Worm (Caenorhabditis elegans) whole organism, late embryonic: ENCODE data around the gene F14D7.6.

ENCODE experiments used
- C08G9.2 ChIP-seq: sonication (generic microtip); optimal IDR thresholded peaks from 2 replicates; lab custom pipeline; 2016; ENCODE audit warnings: mild to moderate bottlenecking, missing genetic modification characterization, moderate library complexity, missing compliant biosample characterization
- C38D4.7 ChIP-seq: fragments of 200-800 bp; sonication (Bioruptor generic); optimal IDR thresholded peaks from 2 replicates; lab custom pipeline; 2018; ENCODE audit warnings: mild to moderate bottlenecking, missing genetic modification characterization, moderate library complexity, missing compliant biosample characterization
- F13H6.1 ChIP-seq: sonication (generic microtip); optimal IDR thresholded peaks from 2 replicates; lab custom pipeline; 2016; ENCODE audit warnings: missing genetic modification characterization, missing compliant biosample characterization
- K09A11.1 ChIP-seq: sonication (generic microtip); optimal IDR thresholded peaks from 2 replicates; lab custom pipeline; 2017; ENCODE audit warnings: antibody characterized with exemption, mild to moderate bottlenecking, missing genetic modification characterization, missing compliant biosample characterization; ENCODE audit not compliant: insufficient read depth
- Y22D7AL.16 ChIP-seq: sonication (generic microtip); optimal IDR thresholded peaks from 2 replicates; lab custom pipeline; 2016; ENCODE audit warnings: missing genetic modification characterization, missing compliant biosample characterization
- ama-1 ChIP-seq: fragments of 150-350 bp; optimal IDR thresholded peaks from 2 replicates; lab custom pipeline; 2014
- ceh-22 ChIP-seq: sonication (generic microtip); optimal IDR thresholded peaks from 2 replicates; lab custom pipeline; 2017; ENCODE audit warnings: missing biosample characterization, missing genetic modification characterization
- ceh-24 ChIP-seq: sonication (generic microtip); optimal IDR thresholded peaks from 2 replicates; lab custom pipeline; 2016; ENCODE audit warnings: mild to moderate bottlenecking, missing genetic modification characterization, missing compliant biosample characterization
- ceh-30 ChIP-seq: fragments of 150-350 bp; optimal IDR thresholded peaks from 2 replicates; lab custom pipeline; 2014; ENCODE audit warnings: missing biosample characterization, missing genetic modification characterization
- ceh-48 ChIP-seq: sonication (generic microtip); optimal IDR thresholded peaks from 2 replicates; lab custom pipeline; 2016; ENCODE audit warnings: missing genetic modification characterization, inconsistent platforms, missing compliant biosample characterization
- ceh-6 ChIP-seq: fragments of 200-800 bp; sonication (Bioruptor generic); optimal IDR thresholded peaks from 2 replicates; lab custom pipeline; 2018; ENCODE audit warnings: mild to moderate bottlenecking, missing genetic modification characterization, missing compliant biosample characterization
- ceh-9 ChIP-seq: sonication (generic microtip); optimal IDR thresholded peaks from 2 replicates; lab custom pipeline; 2016; ENCODE audit warnings: mild to moderate bottlenecking, missing genetic modification characterization, inconsistent platforms, missing compliant biosample characterization
- che-1 ChIP-seq: sonication (generic microtip); optimal IDR thresholded peaks from 2 replicates; lab custom pipeline; 2016; ENCODE audit warnings: mild to moderate bottlenecking, missing genetic modification characterization, missing compliant biosample characterization
- dmd-4 ChIP-seq: sonication (generic microtip); optimal IDR thresholded peaks from 2 replicates; lab custom pipeline; 2016; ENCODE audit warnings: borderline replicate concordance, missing genetic modification characterization, missing compliant biosample characterization
- elt-4 ChIP-seq: sonication (generic microtip); optimal IDR thresholded peaks from 2 replicates; lab custom pipeline; 2016; ENCODE audit warnings: missing genetic modification characterization, missing compliant biosample characterization
- fax-1 ChIP-seq: sonication (generic microtip); optimal IDR thresholded peaks from 2 replicates; lab custom pipeline; 2016; ENCODE audit warnings: missing genotype, missing genetic modification characterization, missing compliant biosample characterization
- fkh-10 ChIP-seq: fragments of 150-350 bp; optimal IDR thresholded peaks from 2 replicates; lab custom pipeline; 2014; ENCODE audit warnings: missing biosample characterization, missing genetic modification reagents, missing genetic modification characterization
- hlh-15 ChIP-seq: sonication (generic microtip); optimal IDR thresholded peaks from 2 replicates; lab custom pipeline; 2016; ENCODE audit warnings: missing genetic modification characterization, missing compliant biosample characterization
- hlh-30 ChIP-seq: sonication (generic microtip); optimal IDR thresholded peaks from 2 replicates; lab custom pipeline; 2017; ENCODE audit warnings: antibody characterized with exemption, missing genetic modification characterization, missing compliant biosample characterization; ENCODE audit not compliant: insufficient read depth
- hlh-8 ChIP-seq: sonication (generic microtip); optimal IDR thresholded peaks from 2 replicates; lab custom pipeline; 2016; ENCODE audit warnings: missing genotype, missing genetic modification characterization, missing compliant biosample characterization
- mec-3 ChIP-seq: sonication (generic microtip); optimal IDR thresholded peaks from 2 replicates; lab custom pipeline; 2016; ENCODE audit warnings: borderline replicate concordance, missing genetic modification characterization, missing compliant biosample characterization
- nfya-1 ChIP-seq: sonication (generic microtip); optimal IDR thresholded peaks from 2 replicates; lab custom pipeline; 2017; ENCODE audit warnings: missing genetic modification characterization, mild to moderate bottlenecking, missing compliant biosample characterization, antibody characterized with exemption, moderate library complexity
- nhr-11 ChIP-seq: fragments of 150-350 bp; optimal IDR thresholded peaks from 2 replicates; lab custom pipeline; 2014; ENCODE audit warnings: missing biosample characterization, missing genetic modification characterization
- pag-3 ChIP-seq: sonication (generic microtip); optimal IDR thresholded peaks from 2 replicates; lab custom pipeline; 2016; ENCODE audit warnings: missing compliant biosample characterization, missing genetic modification characterization, borderline replicate concordance
- pat-9 ChIP-seq: fragments of 200-800 bp; sonication (Bioruptor generic); optimal IDR thresholded peaks from 2 replicates; lab custom pipeline; 2018; ENCODE audit warnings: mild to moderate bottlenecking, missing genetic modification characterization, moderate library complexity, missing compliant biosample characterization
- pax-1 ChIP-seq: fragments of 150-350 bp; optimal IDR thresholded peaks from 2 replicates; lab custom pipeline; 2014; ENCODE audit warnings: missing biosample characterization, missing genetic modification characterization
- pha-2 ChIP-seq: sonication (generic microtip); optimal IDR thresholded peaks from 2 replicates; lab custom pipeline; 2017; ENCODE audit warnings: mild to moderate bottlenecking, missing genetic modification characterization, missing compliant biosample characterization
- pha-4 ChIP-seq: fragments of 150-350 bp; optimal IDR thresholded peaks from 2 replicates; lab custom pipeline; 2018; ENCODE audit warnings: missing biosample characterization, missing genetic modification reagents, missing genetic modification characterization
- sox-2 ChIP-seq: fragments of 200-800 bp; sonication (Bioruptor generic); IDR thresholded peaks from 2 replicates; pipeline ENCODE4 v1.3.6; 2022; ENCODE audit warnings: missing genetic modification reagents, missing genetic modification characterization, missing compliant biosample characterization
- sox-4 ChIP-seq: sonication (generic microtip); optimal IDR thresholded peaks from 2 replicates; lab custom pipeline; 2017; ENCODE audit warnings: mild to moderate bottlenecking, missing genetic modification characterization, inconsistent platforms, missing compliant biosample characterization
- tbx-7 ChIP-seq: sonication (generic microtip); optimal IDR thresholded peaks from 2 replicates; lab custom pipeline; 2016; ENCODE audit warnings: missing genotype, missing genetic modification characterization, missing compliant biosample characterization
- zip-5 ChIP-seq: sonication (generic microtip); optimal IDR thresholded peaks from 2 replicates; lab custom pipeline; 2016; ENCODE audit warnings: missing genetic modification characterization, missing compliant biosample characterization

Gene F14D7.6

DNA sequence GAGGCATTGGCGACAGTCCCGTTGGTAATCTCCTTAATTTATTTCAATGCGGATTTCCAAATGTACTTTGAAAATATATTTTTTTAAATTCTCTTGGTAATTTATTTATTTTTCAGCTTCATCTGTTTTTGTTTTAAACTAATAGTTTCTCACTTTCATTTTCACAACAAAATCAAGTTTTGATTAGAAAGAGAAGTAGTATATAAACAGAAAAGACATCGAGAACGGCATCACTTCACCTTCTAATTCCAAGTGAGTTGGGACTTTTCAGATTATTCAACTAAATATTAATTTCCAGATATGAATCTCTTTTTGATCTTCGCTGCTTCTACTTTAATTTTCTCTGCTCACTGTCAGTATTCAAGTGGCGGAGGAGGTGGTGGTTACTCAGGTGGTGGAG is 19.0 kb downstream of the F14D7.6 start, which contains the start of gene F47B8.14:
F47B8.14 (plus strand) TSS at position 301 of the 400 bp plus-strand sequence.
- TF ChIP-seq hlh-15 (tag; lab: Kevin White, UChicago): no peak
- TF ChIP-seq mec-3: no peak
- no peak for TF ChIP-seq F13H6.1
- TF ChIP-seq K09A11.1 (tag; lab: Kevin White, UChicago): no peak
- no peak for TF ChIP-seq ceh-48 (tag; lab: Kevin White, UChicago)
- no peak for TF ChIP-seq ceh-22 (tag; lab: Kevin White, UChicago)
- no peak for TF ChIP-seq fkh-10 (GFP tag; lab: Kevin White, UChicago)
- TF ChIP-seq dmd-4: no peak
- no peak for TF ChIP-seq ceh-24 (tag; lab: Kevin White, UChicago)
- TF ChIP-seq sox-4 (tag; lab: Kevin White, UChicago): no peak
- TF ChIP-seq pax-1 (tag; lab: Kevin White, UChicago): no peak
- TF ChIP-seq C08G9.2 (tag; lab: Kevin White, UChicago): no peak
- TF ChIP-seq C38D4.7 (GFP tag; lab: Kevin White, UChicago): no peak
- TF ChIP-seq zip-5: no peak
- TF ChIP-seq, all 69 proteins: peak for 0

DNA sequence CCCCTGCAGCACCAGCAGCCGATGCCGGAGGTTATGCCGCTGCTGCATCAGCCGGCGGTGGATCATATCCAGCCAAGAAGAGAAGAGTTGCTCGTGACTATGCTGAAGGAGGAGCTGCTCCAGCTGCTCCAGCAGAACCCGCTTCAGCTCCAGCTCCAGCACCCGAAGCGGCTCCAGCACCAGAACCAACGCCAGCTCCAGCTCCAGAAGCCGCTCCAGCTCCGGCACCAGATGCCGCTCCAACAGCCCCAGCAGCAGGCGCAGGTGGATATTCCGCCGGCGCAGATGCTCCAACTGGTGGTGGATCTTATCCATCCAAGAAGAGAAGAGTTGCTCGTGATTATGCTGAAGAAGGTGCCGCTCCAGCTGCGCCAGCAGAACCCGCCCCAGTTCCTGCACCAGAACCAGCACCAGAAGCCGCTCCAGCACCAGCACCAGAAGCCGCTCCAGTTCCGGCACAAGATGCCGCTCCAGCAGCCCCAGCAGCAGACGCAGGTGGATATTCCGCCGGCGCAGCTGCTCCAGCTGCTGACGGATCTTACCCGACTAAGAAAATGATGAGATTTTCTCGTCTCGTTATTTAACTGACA is 19.6 kb downstream of the F14D7.6 start:
- no peak for TF ChIP-seq ceh-22 (tag; lab: Kevin White, UChicago)
- TF ChIP-seq nhr-11 (tag; lab: Kevin White, UChicago): no peak
- TF ChIP-seq elt-4 (tag; lab: Kevin White, UChicago): peak; percentile 78
- TF ChIP-seq sox-4 (tag; lab: Kevin White, UChicago): no peak
- TF ChIP-seq sox-2 (GFP tag; lab: Robert Waterston, UW): no peak
- peak; percentile 28 for TF ChIP-seq ceh-9 (tag; lab: Kevin White, UChicago)
- no peak for TF ChIP-seq hlh-8
- TF ChIP-seq ceh-6 (GFP tag; lab: Kevin White, UChicago): no peak
- no peak for TF ChIP-seq fax-1 (tag; lab: Kevin White, UChicago)
- TF ChIP-seq pat-9 (tag; lab: Kevin White, UChicago): no peak
- no peak for TF ChIP-seq pha-2 (tag; lab: Kevin White, UChicago)
- no peak for TF ChIP-seq ceh-48 (tag; lab: Kevin White, UChicago)
- no peak for TF ChIP-seq tbx-7 (tag; lab: Kevin White, UChicago)

DNA sequence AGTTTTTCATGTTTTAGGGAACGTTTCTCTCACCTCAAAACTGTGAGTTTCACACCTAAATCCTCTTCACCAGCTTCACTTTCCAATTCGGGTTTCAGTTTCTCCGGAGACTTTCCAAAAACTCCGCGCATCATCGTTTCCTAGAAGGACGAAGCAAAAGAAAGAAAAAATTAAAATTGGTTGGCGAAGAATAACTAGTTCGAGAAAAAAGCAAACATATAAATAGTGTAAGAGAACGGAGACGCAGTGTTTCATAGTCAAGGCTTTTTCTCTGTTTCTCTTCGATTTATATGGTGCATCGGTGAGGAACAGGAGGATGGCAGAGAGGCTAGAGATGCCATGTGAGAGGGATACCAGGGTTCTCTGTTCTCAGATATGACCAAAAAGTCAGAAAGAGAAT is 21.5 kb downstream of the F14D7.6 start, which contains the start of gene F47B8.3:
F47B8.3 (minus strand) TSS at position 261 of the 400 bp plus-strand sequence.
- TF ChIP-seq che-1: no peak
- TF ChIP-seq sox-2 (GFP tag; lab: Robert Waterston, UW): no peak
- TF ChIP-seq Y22D7AL.16: no peak
- TF ChIP-seq nfya-1 (tag; lab: Kevin White, UChicago): peak; percentile 13
- TF ChIP-seq hlh-30 (tag; lab: Kevin White, UChicago): no peak
- no peak for TF ChIP-seq zip-5
- TF ChIP-seq pha-4 (tag; lab: Kevin White, UChicago): no peak
- no peak for TF ChIP-seq ama-1 (lab: Kevin White, UChicago)
- TF ChIP-seq, all 69 proteins: peak for 1

DNA sequence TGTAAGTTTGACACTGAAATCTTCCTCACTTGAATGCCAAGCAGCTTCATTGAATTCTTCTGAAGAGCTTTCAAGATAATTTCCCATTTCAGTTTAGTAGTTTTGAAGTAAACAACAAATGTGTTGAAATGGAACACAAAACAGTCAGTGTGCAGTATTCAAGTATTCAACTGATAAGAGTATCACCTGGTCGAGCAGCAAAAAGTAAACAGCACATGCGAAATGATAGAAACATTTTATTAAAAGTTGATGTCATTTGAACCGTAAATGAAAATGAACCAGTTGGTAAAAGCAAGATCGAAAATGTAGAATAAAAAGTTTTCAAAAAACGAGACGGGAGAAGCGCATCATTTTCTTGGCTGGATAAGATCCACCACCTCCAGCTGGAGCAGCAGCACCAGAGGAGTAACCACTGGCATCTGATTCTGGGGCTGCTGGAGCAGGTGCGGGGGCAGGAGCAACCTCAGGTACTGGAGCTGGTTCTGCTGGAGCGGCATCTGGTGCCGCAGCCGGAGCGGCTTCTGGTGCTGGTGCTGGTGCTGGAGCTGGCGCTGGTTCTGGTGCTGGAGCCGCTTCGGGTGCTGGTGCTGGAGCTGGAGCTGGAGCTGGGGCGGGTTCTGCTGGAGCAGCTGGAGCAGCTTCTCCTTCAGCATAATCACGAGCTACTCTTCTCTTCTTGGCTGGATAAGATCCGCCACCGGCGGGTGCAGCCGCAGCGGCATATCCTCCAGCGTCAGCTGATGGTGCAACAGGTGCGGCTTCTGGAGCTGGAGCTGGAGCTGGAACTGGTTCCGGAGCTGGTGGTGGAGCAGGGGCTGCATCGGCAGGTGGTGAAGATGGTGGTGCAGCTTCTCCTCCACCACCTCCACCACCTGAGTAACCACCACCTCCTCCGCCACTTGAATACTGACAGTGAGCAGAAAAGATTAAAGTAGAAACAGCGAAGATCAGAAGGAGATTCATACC is 23.6 kb downstream of the F14D7.6 start, which contains the start of the genes F47B8.4 and F47B8.18:
F47B8.4 (minus strand) TSS at position 172 of the 966 bp plus-strand sequence.
F47B8.18 (minus strand) TSS at position 963 of the 966 bp plus-strand sequence.
- TF ChIP-seq pag-3 (peak; percentile 4), ceh-30 (tag; lab: Kevin White, UChicago) (no peak), elt-4 (tag; lab: Kevin White, UChicago) (peak; percentile 42)
